Fruit fly (Drosophila melanogaster) whole organism, adult: ENCODE data around the gene InR.

Source experiments
- CG11617 ChIP-seq: fragments of 200-800 bp; sonication (Bioruptor generic); optimal IDR thresholded peaks from 2 replicates; lab custom pipeline; 2017; ENCODE audit warnings: mild to moderate bottlenecking, missing biosample characterization, missing genetic modification reagents, missing genetic modification characterization
- CG12768 ChIP-seq: fragments of 200-800 bp; sonication (Bioruptor generic); optimal IDR thresholded peaks from 2 replicates; lab custom pipeline; 2017; ENCODE audit warnings: missing biosample characterization, missing genetic modification characterization, mild to moderate bottlenecking, moderate library complexity, missing genetic modification reagents
- CG14711 ChIP-seq: fragments of 200-800 bp; sonication (Bioruptor generic); optimal IDR thresholded peaks from 2 replicates; lab custom pipeline; 2018; ENCODE audit warnings: missing biosample characterization, mild to moderate bottlenecking, missing genetic modification characterization, moderate library complexity
- CG1620 ChIP-seq: fragments of 200-800 bp; sonication (Bioruptor generic); optimal IDR thresholded peaks from 2 replicates; lab custom pipeline; 2016; ENCODE audit warnings: missing biosample characterization, missing genetic modification characterization
- CG33017 ChIP-seq: fragments of 200-800 bp; sonication (Bioruptor generic); optimal IDR thresholded peaks from 2 replicates; lab custom pipeline; 2018; ENCODE audit warnings: missing biosample characterization, mild to moderate bottlenecking, missing genetic modification characterization, moderate library complexity
- CG5204 ChIP-seq: fragments of 200-800 bp; sonication (Bioruptor generic); optimal IDR thresholded peaks from 2 replicates; lab custom pipeline; 2016; ENCODE audit warnings: missing biosample characterization, missing genetic modification characterization
- CG7045 ChIP-seq: fragments of 200-800 bp; sonication (Bioruptor generic); optimal IDR thresholded peaks from 2 replicates; lab custom pipeline; 2017; ENCODE audit warnings: missing biosample characterization, mild to moderate bottlenecking, missing genetic modification characterization
- CG7101 ChIP-seq: fragments of 200-800 bp; sonication (Bioruptor generic); optimal IDR thresholded peaks from 2 replicates; lab custom pipeline; 2018; ENCODE audit warnings: missing biosample characterization, mild to moderate bottlenecking, missing genetic modification characterization, moderate library complexity
- Clk ChIP-seq: fragments of 200-800 bp; sonication (Bioruptor generic); optimal IDR thresholded peaks from 2 replicates; lab custom pipeline; 2017; ENCODE audit warnings: missing biosample characterization, missing genetic modification characterization
- Crg-1 ChIP-seq: fragments of 200-800 bp; sonication (Bioruptor generic); optimal IDR thresholded peaks from 2 replicates; lab custom pipeline; 2016; ENCODE audit warnings: missing biosample characterization, missing genetic modification characterization
- Hr96 ChIP-seq: fragments of 200-800 bp; sonication (Bioruptor generic); optimal IDR thresholded peaks from 2 replicates; lab custom pipeline; 2016; ENCODE audit warnings: missing biosample characterization, missing genetic modification characterization
- Mnt ChIP-seq: fragments of 200-800 bp; sonication (Bioruptor generic); optimal IDR thresholded peaks from 2 replicates; lab custom pipeline; 2016; ENCODE audit warnings: missing biosample characterization, mild to moderate bottlenecking, missing genetic modification characterization
- bab1 ChIP-seq: fragments of 200-800 bp; sonication (Bioruptor generic); optimal IDR thresholded peaks from 3 replicates; lab custom pipeline; 2019; ENCODE audit warnings: missing biosample characterization, mild to moderate bottlenecking, missing genetic modification characterization, moderate library complexity
- cic ChIP-seq: fragments of 200-800 bp; sonication (Bioruptor generic); optimal IDR thresholded peaks from 2 replicates; lab custom pipeline; 2017; ENCODE audit warnings: missing biosample characterization, mild to moderate bottlenecking, missing genetic modification characterization, moderate library complexity
- cnc ChIP-seq, 2 experiments: fragments of >200 bp; optimal IDR thresholded peaks; 2 replicates each; lab custom pipeline; 2017
- kay ChIP-seq: fragments of 200-800 bp; sonication (Bioruptor generic); peaks from one replicate; lab custom pipeline; 2016; ENCODE audit warnings: missing biosample characterization, missing genetic modification characterization, borderline replicate concordance
- ovo ChIP-seq: fragments of 200-800 bp; sonication (Bioruptor generic); optimal IDR thresholded peaks from 2 replicates; lab custom pipeline; 2016; ENCODE audit warnings: missing biosample characterization, missing genetic modification characterization
- pad ChIP-seq: fragments of 200-800 bp; sonication (Bioruptor generic); optimal IDR thresholded peaks from 3 replicates; lab custom pipeline; 2017; ENCODE audit warnings: missing biosample characterization, missing genetic modification characterization, mild to moderate bottlenecking, moderate library complexity, missing genetic modification reagents
- tj ChIP-seq: fragments of 200-800 bp; sonication (Bioruptor generic); optimal IDR thresholded peaks from 3 replicates; lab custom pipeline; 2017; ENCODE audit warnings: missing biosample characterization, mild to moderate bottlenecking, missing genetic modification characterization, moderate library complexity
- toe ChIP-seq: fragments of 200-800 bp; sonication (Bioruptor generic); optimal IDR thresholded peaks from 2 replicates; lab custom pipeline; 2016; ENCODE audit warnings: missing biosample characterization, missing genetic modification characterization

The InR gene

DNA sequence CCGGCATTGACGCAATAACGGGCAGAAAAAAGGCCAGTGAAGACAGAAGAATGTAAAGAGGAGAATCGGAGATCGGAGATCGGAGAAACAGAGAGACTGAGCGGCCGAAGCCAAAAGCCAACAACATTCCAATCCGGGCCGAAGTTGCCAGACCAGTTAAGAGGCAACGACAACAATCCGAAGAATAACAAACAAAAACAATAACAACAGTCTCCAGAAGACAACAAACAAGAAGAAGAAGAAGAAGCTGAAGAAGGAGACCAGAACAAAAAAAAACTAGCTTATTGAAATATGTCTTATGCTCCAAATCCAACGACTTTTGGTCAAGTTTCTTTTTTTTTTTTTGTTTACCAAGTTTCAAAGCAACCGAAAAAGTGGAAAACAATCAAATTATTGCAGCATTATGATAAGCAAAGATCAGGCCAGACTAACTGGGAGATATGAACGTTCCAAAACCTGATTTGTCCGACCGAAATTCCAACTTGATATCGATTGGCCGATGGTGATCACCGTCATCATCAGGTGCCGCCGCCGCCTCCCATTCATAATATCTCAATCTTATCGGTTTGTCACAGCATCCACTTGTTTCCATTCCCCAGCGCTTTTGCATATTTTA, 35.4 kb downstream of the InR start:
- no peak for TF ChIP-seq ovo (GFP tag; lab: Kevin White, UChicago)
- no peak for TF ChIP-seq tj
- TF ChIP-seq Crg-1, result no peak
- no peak for TF ChIP-seq cic (GFP tag; lab: Kevin White, UChicago)
- TF ChIP-seq CG11617 (GFP tag; lab: Kevin White, UChicago), result no peak
- no peak for TF ChIP-seq cnc (optimal IDR thresholded peaks at IDR 0.05; lab: Kevin White, UChicago)
- no peak for TF ChIP-seq CG7101 (tag; lab: Kevin White, UChicago)
- TF ChIP-seq CG1620 (GFP tag; lab: Kevin White, UChicago), result no peak
- TF ChIP-seq toe (GFP tag; lab: Kevin White, UChicago), result no peak
- TF ChIP-seq kay (GFP tag; lab: Kevin White, UChicago), result no peak
- no peak for TF ChIP-seq bab1 (GFP tag; lab: Kevin White, UChicago)
- no peak for TF ChIP-seq CG14711 (tag; lab: Kevin White, UChicago)
- TF ChIP-seq pad (GFP tag; lab: Kevin White, UChicago), result no peak
- TF ChIP-seq CG5204, result no peak
- no peak for TF ChIP-seq Hr96 (GFP tag; lab: Kevin White, UChicago)
- TF ChIP-seq CG7045, result no peak
- TF ChIP-seq Mnt (GFP tag; lab: Kevin White, UChicago), result no peak
- TF ChIP-seq CG33017, result no peak
- TF ChIP-seq CG12768 (GFP tag; lab: Kevin White, UChicago), result no peak
- TF ChIP-seq Clk (GFP tag; lab: Kevin White, UChicago), result no peak

DNA sequence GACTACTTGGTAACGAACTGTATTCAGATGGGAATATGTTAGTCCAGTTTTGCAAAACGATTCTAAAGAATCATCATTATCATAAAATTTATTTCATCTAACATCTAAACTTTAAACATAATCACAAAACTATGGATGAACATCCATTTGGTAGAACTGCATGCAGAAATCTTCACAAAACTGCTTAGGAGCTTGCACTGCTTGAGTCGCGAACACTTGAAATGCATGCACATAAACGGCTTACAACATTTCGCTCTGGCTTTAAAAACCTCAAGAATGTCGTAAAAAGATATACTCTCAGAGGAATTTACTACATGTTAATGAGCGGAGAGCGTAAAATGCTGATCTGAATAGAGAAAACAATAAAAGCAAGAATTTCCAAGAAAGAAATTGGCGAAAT, 36.0 kb downstream of the InR start:
- TF ChIP-seq toe (GFP tag; lab: Kevin White, UChicago), result no peak
- no peak for TF ChIP-seq tj
- no peak for TF ChIP-seq bab1 (GFP tag; lab: Kevin White, UChicago)
- TF ChIP-seq Mnt (GFP tag; lab: Kevin White, UChicago), result no peak
- TF ChIP-seq cic (GFP tag; lab: Kevin White, UChicago), result no peak
- no peak for TF ChIP-seq CG14711 (tag; lab: Kevin White, UChicago)
- no peak for TF ChIP-seq kay (GFP tag; lab: Kevin White, UChicago)
- TF ChIP-seq Hr96 (GFP tag; lab: Kevin White, UChicago), result no peak
- no peak for TF ChIP-seq cnc (optimal IDR thresholded peaks at IDR 0.05; lab: Kevin White, UChicago)

DNA sequence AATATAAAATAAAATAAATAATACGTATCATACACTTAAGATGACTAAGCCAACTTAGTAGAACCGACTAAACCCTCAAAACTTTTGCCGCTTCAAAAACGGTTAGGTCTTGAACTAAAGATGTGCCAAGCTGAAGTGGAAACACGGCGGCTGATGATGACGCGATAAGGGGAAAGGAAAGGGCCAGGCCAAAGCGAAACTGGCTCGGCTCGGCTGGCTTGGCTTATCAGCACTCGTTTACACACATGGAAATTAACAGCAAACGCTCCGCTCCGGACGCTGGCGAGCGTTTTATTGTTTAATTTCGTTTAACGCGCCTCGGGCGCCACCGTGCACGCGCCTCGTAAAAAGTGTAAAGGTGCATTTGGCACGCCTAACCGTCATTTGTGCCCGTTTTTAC, 36.5 kb downstream of the InR start:
- TF ChIP-seq pad (GFP tag; lab: Kevin White, UChicago) (no peak), CG14711 (tag; lab: Kevin White, UChicago) (peak; percentile 0), kay (GFP tag; lab: Kevin White, UChicago) (peak; percentile 84), cic (GFP tag; lab: Kevin White, UChicago) (peak; percentile 95), Hr96 (GFP tag; lab: Kevin White, UChicago) (no peak), Mnt (GFP tag; lab: Kevin White, UChicago) (peak; percentile 55), toe (GFP tag; lab: Kevin White, UChicago) (no peak), CG12768 (GFP tag; lab: Kevin White, UChicago) (peak; percentile 65), CG33017 (no peak), bab1 (GFP tag; lab: Kevin White, UChicago) (no peak)

DNA sequence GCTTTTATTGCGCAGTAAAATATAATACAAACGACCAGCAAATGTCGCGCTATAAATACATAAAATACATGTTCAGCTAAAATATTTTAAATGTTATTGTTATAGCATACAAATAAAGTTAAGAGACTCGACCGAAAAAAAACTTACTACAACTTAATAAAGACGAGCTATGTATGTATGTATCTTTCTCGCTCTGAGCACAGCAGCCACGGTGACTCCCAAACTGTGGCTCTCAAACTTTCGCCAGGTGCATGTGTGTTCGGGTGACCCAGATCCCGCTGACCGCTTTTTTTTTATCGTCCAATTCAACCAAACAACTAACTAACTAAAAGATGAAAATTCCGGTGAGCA, 37.0 kb downstream of the InR start:
- TF ChIP-seq CG14711 (tag; lab: Kevin White, UChicago), result no peak
- no peak for TF ChIP-seq CG33017
- TF ChIP-seq Mnt (GFP tag; lab: Kevin White, UChicago), result no peak
- no peak for TF ChIP-seq Hr96 (GFP tag; lab: Kevin White, UChicago)
- TF ChIP-seq tj, result no peak
- no peak for TF ChIP-seq cnc (optimal IDR thresholded peaks at IDR 0.05; lab: Kevin White, UChicago)
- no peak for TF ChIP-seq CG7101 (tag; lab: Kevin White, UChicago)
- no peak for TF ChIP-seq kay (GFP tag; lab: Kevin White, UChicago)
- TF ChIP-seq CG1620 (GFP tag; lab: Kevin White, UChicago), result no peak
- no peak for TF ChIP-seq CG7045
- no peak for TF ChIP-seq CG12768 (GFP tag; lab: Kevin White, UChicago)
- no peak for TF ChIP-seq pad (GFP tag; lab: Kevin White, UChicago)
- TF ChIP-seq Clk (GFP tag; lab: Kevin White, UChicago), result no peak

DNA sequence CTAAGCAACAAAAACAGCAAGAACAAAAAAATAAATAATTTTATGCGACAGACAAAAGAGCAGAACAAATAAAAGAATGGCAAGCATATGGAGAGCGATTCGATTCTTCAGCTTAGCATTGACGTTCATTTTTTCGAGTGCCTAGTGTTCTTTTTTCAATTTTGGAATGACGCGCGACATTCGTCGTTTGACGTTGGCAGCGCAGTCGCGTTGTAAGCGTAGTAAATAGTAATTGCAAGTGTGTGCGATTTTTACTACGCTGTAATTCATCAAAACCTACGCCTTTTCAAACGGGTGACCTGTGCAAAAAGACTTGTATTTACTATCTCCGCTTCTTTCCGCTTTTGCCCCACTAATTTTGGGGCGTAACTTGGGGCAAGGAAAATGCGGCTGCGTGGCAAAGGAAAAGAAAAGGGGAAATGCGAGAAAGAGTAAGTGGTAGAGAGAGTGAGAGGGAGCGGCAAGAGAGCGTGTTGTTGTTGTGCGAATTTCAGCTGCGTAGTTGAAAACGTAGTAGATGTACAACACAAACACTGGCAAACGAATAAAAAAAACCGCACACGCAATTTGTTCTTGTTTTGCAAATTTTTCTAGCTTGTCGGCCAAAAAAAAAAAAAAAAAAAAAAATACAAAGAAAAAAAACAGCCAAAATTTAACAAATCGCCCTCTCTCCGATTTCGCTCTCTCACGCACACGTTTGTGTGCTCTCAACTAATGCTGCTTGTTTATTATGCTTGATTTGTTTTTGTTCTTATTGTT, 37.6 kb downstream of the InR start:
- TF ChIP-seq CG33017 (no peak), Hr96 (GFP tag; lab: Kevin White, UChicago) (no peak), kay (GFP tag; lab: Kevin White, UChicago) (peak; percentile 77), CG11617 (GFP tag; lab: Kevin White, UChicago) (no peak), CG12768 (GFP tag; lab: Kevin White, UChicago) (no peak), cnc (optimal IDR thresholded peaks at IDR 0.05; lab: Kevin White, UChicago) (no peak), Mnt (GFP tag; lab: Kevin White, UChicago) (no peak), CG1620 (GFP tag; lab: Kevin White, UChicago) (no peak), toe (GFP tag; lab: Kevin White, UChicago) (no peak), Clk (GFP tag; lab: Kevin White, UChicago) (no peak), tj (peak; percentile 56), cic (GFP tag; lab: Kevin White, UChicago) (peak; percentile 96), CG5204 (no peak), ovo (GFP tag; lab: Kevin White, UChicago) (no peak), pad (GFP tag; lab: Kevin White, UChicago) (peak; percentile 74)
